Fruit fly (Drosophila melanogaster) whole organism, pupa: ENCODE results near the gene CG13280.
A peak's percentile ranks its signal among the peaks of the same experiment; 100 is the strongest.

Experiments used
- CG10348 ChIP-seq: fragments of 200-800 bp; sonication (Bioruptor generic); IDR thresholded peaks from 2 replicates; pipeline ENCODE4 v1.3.6; 2022; ENCODE audit warnings: missing biosample characterization, missing genetic modification characterization
- CG12605 ChIP-seq: fragments of 200-800 bp; sonication (Bioruptor generic); IDR thresholded peaks from 2 replicates; pipeline ENCODE4 v1.3.6; 2022; ENCODE audit warnings: missing biosample characterization, missing genetic modification characterization
- CG13204 ChIP-seq: fragments of 200-800 bp; sonication (Bioruptor generic); optimal IDR thresholded peaks from 2 replicates; lab custom pipeline; 2018; ENCODE audit warnings: missing biosample characterization, mild to moderate bottlenecking, missing genetic modification characterization, moderate library complexity
- CG15710 ChIP-seq: fragments of 200-800 bp; sonication (Bioruptor generic); optimal IDR thresholded peaks from 2 replicates; lab custom pipeline; 2018; ENCODE audit warnings: missing biosample characterization, mild to moderate bottlenecking, missing genetic modification characterization, moderate library complexity
- CG32121 ChIP-seq: fragments of 200-800 bp; sonication (Bioruptor generic); IDR thresholded peaks from 2 replicates; pipeline ENCODE4 v1.3.6; 2022; ENCODE audit warnings: missing biosample characterization, missing genetic modification characterization
- CG34367 ChIP-seq: fragments of 200-800 bp; sonication (Bioruptor generic); optimal IDR thresholded peaks from 2 replicates; lab custom pipeline; 2018; ENCODE audit warnings: missing biosample characterization, mild to moderate bottlenecking, missing genetic modification characterization
- CG8301 ChIP-seq: fragments of 200-800 bp; sonication (Bioruptor generic); optimal IDR thresholded peaks from 2 replicates; lab custom pipeline; 2018; ENCODE audit warnings: missing biosample characterization, mild to moderate bottlenecking, missing genetic modification characterization
- D1 ChIP-seq: fragments of 200-800 bp; sonication (Bioruptor generic); optimal IDR thresholded peaks from 2 replicates; lab custom pipeline; 2018; ENCODE audit warnings: missing biosample characterization, mild to moderate bottlenecking, missing genetic modification characterization, moderate library complexity
- EcR ChIP-seq: fragments of 200-800 bp; sonication (Bioruptor generic); optimal IDR thresholded peaks from 3 replicates; lab custom pipeline; 2019; ENCODE audit warnings: missing biosample characterization, missing genetic modification characterization, mild to moderate bottlenecking, moderate library complexity, missing genetic modification reagents
- Pif1A ChIP-seq: fragments of 200-800 bp; sonication (Bioruptor generic); optimal IDR thresholded peaks from 3 replicates; lab custom pipeline; 2016; ENCODE audit warnings: missing biosample characterization, missing genetic modification characterization
- Snoo ChIP-seq: fragments of 200-800 bp; sonication (Bioruptor generic); optimal IDR thresholded peaks from 3 replicates; lab custom pipeline; 2017; ENCODE audit warnings: missing biosample characterization, mild to moderate bottlenecking, missing genetic modification characterization, inconsistent platforms
- fd96Ca ChIP-seq: fragments of 200-800 bp; sonication (Bioruptor generic); IDR thresholded peaks from 3 replicates; pipeline ENCODE4 v1.3.6; 2022; ENCODE audit warnings: missing biosample characterization, missing genetic modification characterization
- gl ChIP-seq: fragments of 200-800 bp; sonication (Bioruptor generic); optimal IDR thresholded peaks from 2 replicates; lab custom pipeline; 2018; ENCODE audit warnings: missing biosample characterization, mild to moderate bottlenecking, missing genetic modification characterization

DNA sequence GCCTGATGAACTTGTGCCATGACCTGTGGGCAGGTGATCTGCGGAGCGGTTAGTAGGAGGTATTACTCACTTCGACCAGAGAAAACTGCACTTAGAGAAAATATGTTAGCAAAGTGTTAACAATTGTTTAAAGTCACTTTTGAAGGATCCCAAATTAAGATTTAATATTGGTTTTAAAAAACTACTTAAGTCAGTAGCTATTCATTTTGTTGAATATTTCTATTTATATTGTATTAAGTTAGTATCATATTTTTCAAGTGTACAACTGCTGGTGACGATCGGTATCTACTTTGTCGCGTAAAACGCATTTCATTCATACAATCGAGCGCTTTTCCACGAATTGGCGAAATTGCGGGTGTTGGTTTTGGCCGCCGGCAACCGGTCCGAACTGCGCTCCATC, 17.3 kb downstream of the CG13280 start:
- no peak for TF ChIP-seq gl (tag; lab: Kevin White, UChicago)
- TF ChIP-seq CG12605 = peak; percentile 21; the same call in 1 of the 2 replicates
- no peak for TF ChIP-seq CG34367 (tag; lab: Kevin White, UChicago)
- TF ChIP-seq CG10348 (GFP tag; lab: Robert Waterston, UW) = no peak
- no peak for TF ChIP-seq fd96Ca (GFP tag; lab: Robert Waterston, UW)
- TF ChIP-seq EcR (GFP tag; lab: Kevin White, UChicago) = no peak
- TF ChIP-seq CG13204 (GFP tag; lab: Kevin White, UChicago) = no peak
- TF ChIP-seq CG32121 = no peak; the same call in 1 of the 2 replicates
- peak; percentile 7 for TF ChIP-seq Pif1A (GFP tag; lab: Kevin White, UChicago)
- TF ChIP-seq Snoo (tag; lab: Kevin White, UChicago) = no peak
- TF ChIP-seq CG8301 (tag; lab: Kevin White, UChicago) = peak; percentile 15
- TF ChIP-seq CG15710 (tag; lab: Kevin White, UChicago) = no peak
- no peak for TF ChIP-seq D1 (tag; lab: Kevin White, UChicago)
